Fruit fly (Drosophila melanogaster): ENCODE data around the gene CG12716.

dm6 chrX:12970411-12970810 lies 5.6 kb downstream of the CG12716 start, which contains the start of gene CG15721:
- no peak for TF ChIP-seq CG12104 (GFP tag; optimal IDR thresholded peaks at IDR 0.05)
- no peak for TF ChIP-seq lbe (GFP tag; optimal IDR thresholded peaks at IDR 0.05)
- TF ChIP-seq CG6689 (GFP tag; IDR thresholded peaks at IDR 0.05): no peak
- TF ChIP-seq pan (optimal IDR thresholded peaks at IDR 0.05): no peak
- no peak for TF ChIP-seq pan (GFP tag; optimal IDR thresholded peaks at IDR 0.05 in 1 of 2, IDR thresholded peaks at IDR 0.05 in 1 of 2)
- TF ChIP-seq CG7271 (tag; optimal IDR thresholded peaks at IDR 0.05): no peak
- TF ChIP-seq nerfin-1 (tag; optimal IDR thresholded peaks at IDR 0.05): no peak
- no peak for TF ChIP-seq CG10654 (GFP tag; optimal IDR thresholded peaks at IDR 0.05)
- TF ChIP-seq oc (tag; optimal IDR thresholded peaks at IDR 0.05): no peak
- no peak for TF ChIP-seq CG17186 (GFP tag; optimal IDR thresholded peaks at IDR 0.05)
- TF ChIP-seq row (GFP tag; IDR thresholded peaks at IDR 0.05): no peak
- TF ChIP-seq CG14050 (GFP tag; IDR thresholded peaks at IDR 0.05): no peak
- no peak for TF ChIP-seq CG4854 (GFP tag; optimal IDR thresholded peaks at IDR 0.05)
- TF ChIP-seq CG10366 (GFP tag; IDR thresholded peaks at IDR 0.05): no peak
